Fruit fly (Drosophila melanogaster) whole organism, embryonic: ENCODE data around the gene Syx8.

Experiments
- Antp ChIP-seq: fragments of 200-800 bp; sonication (Bioruptor generic); optimal IDR thresholded peaks from 3 replicates; lab custom pipeline; 2016; ENCODE audit warnings: missing biosample characterization, missing genetic modification characterization
- Atf6 ChIP-seq: fragments of 200-800 bp; sonication (Bioruptor generic); IDR thresholded peaks from 2 replicates; pipeline ENCODE4 v1.3.6; 2022; ENCODE audit warnings: missing biosample characterization, missing genetic modification characterization
- CG10321 ChIP-seq: fragments of 200-800 bp; sonication (Bioruptor generic); IDR thresholded peaks from 2 replicates; pipeline ENCODE4 v1.3.6; 2022; ENCODE audit warnings: missing biosample characterization, missing genetic modification characterization
- CG10543 ChIP-seq: fragments of 200-800 bp; sonication (Bioruptor generic); optimal IDR thresholded peaks from 3 replicates; lab custom pipeline; 2017; ENCODE audit warnings: missing biosample characterization, mild to moderate bottlenecking, missing genetic modification characterization, moderate library complexity
- CG11085 ChIP-seq: fragments of 200-800 bp; sonication (Bioruptor generic); IDR thresholded peaks from 2 replicates; pipeline ENCODE4 v1.3.6; 2022; ENCODE audit warnings: missing biosample characterization, missing genetic modification characterization
- CG11723 ChIP-seq: fragments of 200-800 bp; sonication (Bioruptor generic); optimal IDR thresholded peaks from 2 replicates; lab custom pipeline; 2017; ENCODE audit warnings: missing biosample characterization, mild to moderate bottlenecking, missing genetic modification characterization
- CG12659 ChIP-seq: fragments of 200-800 bp; sonication (Bioruptor generic); optimal IDR thresholded peaks from 3 replicates; lab custom pipeline; 2017; ENCODE audit warnings: mild to moderate bottlenecking, missing biosample characterization, missing genetic modification reagents, missing genetic modification characterization
- CG13624 ChIP-seq: fragments of 200-800 bp; sonication (Bioruptor generic); optimal IDR thresholded peaks from 2 replicates; lab custom pipeline; 2016; ENCODE audit warnings: missing biosample characterization, missing genetic modification characterization
- CG14441 ChIP-seq: fragments of 200-800 bp; sonication (Bioruptor generic); IDR thresholded peaks from 2 replicates; pipeline ENCODE4 v1.3.6; 2022; ENCODE audit warnings: missing biosample characterization, missing genetic modification characterization
- CG14667 ChIP-seq: fragments of 200-800 bp; sonication (Bioruptor generic); IDR thresholded peaks from 2 replicates; pipeline ENCODE4 v1.3.6; 2022; ENCODE audit warnings: missing biosample characterization, missing genetic modification characterization
- CG15601 ChIP-seq: fragments of 200-800 bp; sonication (Bioruptor generic); optimal IDR thresholded peaks from 3 replicates; lab custom pipeline; 2019; ENCODE audit warnings: missing biosample characterization, mild to moderate bottlenecking, missing genetic modification characterization, moderate library complexity
- CG31388 ChIP-seq: fragments of 200-800 bp; sonication (Bioruptor generic); optimal IDR thresholded peaks from 2 replicates; lab custom pipeline; 2016; ENCODE audit warnings: missing biosample characterization, missing genetic modification characterization
- CG31441 ChIP-seq: fragments of 200-800 bp; sonication (Bioruptor generic); IDR thresholded peaks from 2 replicates; pipeline ENCODE4 v1.3.6; 2022; ENCODE audit warnings: missing biosample characterization, missing genetic modification characterization
- CG3847 ChIP-seq: fragments of 200-800 bp; sonication (Bioruptor generic); IDR thresholded peaks from 2 replicates; pipeline ENCODE4 v1.3.6; 2022; ENCODE audit warnings: missing biosample characterization, missing genetic modification characterization
- CG4282 ChIP-seq: fragments of 200-800 bp; sonication (Bioruptor generic); optimal IDR thresholded peaks from 2 replicates; lab custom pipeline; 2016; ENCODE audit warnings: missing biosample characterization, missing genetic modification characterization
- CG5180 ChIP-seq: fragments of 200-800 bp; sonication (Bioruptor generic); optimal IDR thresholded peaks from 3 replicates; lab custom pipeline; 2017; ENCODE audit warnings: missing biosample characterization, missing genetic modification characterization, mild to moderate bottlenecking, moderate library complexity, missing genetic modification reagents
- CG7357 ChIP-seq: fragments of 200-800 bp; sonication (Bioruptor generic); IDR thresholded peaks from 3 replicates; pipeline ENCODE4 v1.3.6; 2022; ENCODE audit warnings: missing biosample characterization, missing genetic modification characterization
- CG7372 ChIP-seq: fragments of 200-800 bp; sonication (Bioruptor generic); IDR thresholded peaks from 2 replicates; pipeline ENCODE4 v1.3.6; 2022; ENCODE audit warnings: missing biosample characterization, missing genetic modification characterization
- CG7928 ChIP-seq: fragments of 200-800 bp; sonication (Bioruptor generic); optimal IDR thresholded peaks from 2 replicates; lab custom pipeline; 2017; ENCODE audit warnings: missing biosample characterization, mild to moderate bottlenecking, missing genetic modification characterization
- CG7963 ChIP-seq: fragments of 200-800 bp; sonication (Bioruptor generic); IDR thresholded peaks from 3 replicates; pipeline ENCODE4 v1.3.6; 2022; ENCODE audit warnings: missing biosample characterization, missing genetic modification characterization; ENCODE audit not compliant: partially characterized antibody
- CG8924 ChIP-seq: fragments of 200-800 bp; optimal IDR thresholded peaks from 3 replicates; lab custom pipeline; 2019; ENCODE audit warnings: missing biosample characterization, mild to moderate bottlenecking, missing genetic modification characterization, moderate library complexity
- CkIIα-i1 ChIP-seq: fragments of 200-800 bp; sonication (Bioruptor generic); IDR thresholded peaks from 2 replicates; pipeline ENCODE4 v1.3.6; 2022; ENCODE audit warnings: missing biosample characterization, missing genetic modification characterization
- Dip2 ChIP-seq: fragments of 200-800 bp; sonication (Bioruptor generic); IDR thresholded peaks from 2 replicates; pipeline ENCODE4 v1.3.6; 2022; ENCODE audit warnings: missing biosample characterization, missing genetic modification characterization
- Dll ChIP-seq: fragments of 200-800 bp; sonication (Bioruptor generic); IDR thresholded peaks from 4 replicates; pipeline ENCODE4 v1.3.6; 2022; ENCODE audit warnings: missing biosample characterization, missing genetic modification characterization; ENCODE audit not compliant: partially characterized antibody
- Ets65A ChIP-seq: fragments of 200-800 bp; sonication (Bioruptor generic); peaks from one replicate; lab custom pipeline; 2016; ENCODE audit warnings: missing biosample characterization, missing genetic modification characterization
- HLH3B ChIP-seq: fragments of 200-800 bp; sonication (Bioruptor generic); IDR thresholded peaks from 2 replicates; pipeline ENCODE4 v1.3.6; 2022; ENCODE audit warnings: missing biosample characterization, missing genetic modification characterization
- HLH4C ChIP-seq: fragments of 200-800 bp; sonication (Bioruptor generic); IDR thresholded peaks from 3 replicates; pipeline ENCODE4 v1.3.6; 2022; ENCODE audit warnings: missing biosample characterization, missing genetic modification characterization; ENCODE audit not compliant: partially characterized antibody
- Hand ChIP-seq: fragments of 200-800 bp; sonication (Bioruptor generic); optimal IDR thresholded peaks from 2 replicates; lab custom pipeline; 2017; ENCODE audit warnings: mild to moderate bottlenecking, missing biosample characterization, missing genetic modification reagents, missing genetic modification characterization
- Hey ChIP-seq: fragments of 200-800 bp; sonication (Bioruptor generic); optimal IDR thresholded peaks from 3 replicates; lab custom pipeline; 2018; ENCODE audit warnings: missing biosample characterization, mild to moderate bottlenecking, missing genetic modification characterization
- Mad ChIP-seq: fragments of 200-800 bp; sonication (Bioruptor generic); optimal IDR thresholded peaks from 2 replicates; lab custom pipeline; 2016; ENCODE audit warnings: missing biosample characterization, missing genetic modification characterization
- NK7.1 ChIP-seq: fragments of 200-800 bp; sonication (Bioruptor generic); optimal IDR thresholded peaks from 3 replicates; lab custom pipeline; 2016; ENCODE audit warnings: missing biosample characterization, missing genetic modification characterization
- Opbp ChIP-seq: fragments of 200-800 bp; sonication (Bioruptor generic); IDR thresholded peaks from 3 replicates; pipeline ENCODE4 v1.3.6; 2022; ENCODE audit warnings: missing biosample characterization, missing genetic modification characterization; ENCODE audit not compliant: partially characterized antibody
- Ssrp ChIP-seq: fragments of 200-800 bp; sonication (Bioruptor generic); optimal IDR thresholded peaks from 2 replicates; lab custom pipeline; 2018; ENCODE audit warnings: missing biosample characterization, mild to moderate bottlenecking, missing genetic modification characterization, moderate library complexity
- Tbp ChIP-seq: fragments of >200 bp; optimal IDR thresholded peaks from 2 replicates; lab custom pipeline; 2018; ENCODE audit warnings: missing biosample characterization, missing genetic modification characterization
- cad ChIP-seq: fragments of >200 bp; optimal IDR thresholded peaks from 2 replicates; lab custom pipeline; 2017; ENCODE audit warnings: missing biosample characterization, missing genetic modification characterization
- ci ChIP-seq: fragments of 200-800 bp; sonication (Bioruptor generic); IDR thresholded peaks from 3 replicates; pipeline ENCODE4 v1.3.6; 2022; ENCODE audit warnings: missing biosample characterization, missing genetic modification characterization
- dimm ChIP-seq: fragments of 200-800 bp; sonication (Bioruptor generic); IDR thresholded peaks from 2 replicates; pipeline ENCODE4 v1.3.6; 2022; ENCODE audit warnings: missing biosample characterization, missing genetic modification characterization
- dmrt11E ChIP-seq: fragments of 200-800 bp; sonication (Bioruptor generic); optimal IDR thresholded peaks from 3 replicates; lab custom pipeline; 2018; ENCODE audit warnings: missing biosample characterization, mild to moderate bottlenecking, missing genetic modification characterization, moderate library complexity
- ewg ChIP-seq: fragments of 200-800 bp; sonication (Bioruptor generic); optimal IDR thresholded peaks from 3 replicates; lab custom pipeline; 2017; ENCODE audit warnings: mild to moderate bottlenecking, missing biosample characterization, missing genetic modification reagents, missing genetic modification characterization
- fu2 ChIP-seq: fragments of 200-800 bp; sonication (Bioruptor generic); optimal IDR thresholded peaks from 2 replicates; lab custom pipeline; 2016; ENCODE audit warnings: missing biosample characterization, missing genetic modification characterization
- gcm2 ChIP-seq: fragments of 200-800 bp; sonication (Bioruptor generic); optimal IDR thresholded peaks from 2 replicates; lab custom pipeline; 2016; ENCODE audit warnings: missing biosample characterization, missing genetic modification characterization
- gro ChIP-seq: fragments of 200-800 bp; sonication (Bioruptor generic); optimal IDR thresholded peaks from 2 replicates; lab custom pipeline; 2016; ENCODE audit warnings: missing biosample characterization, missing genetic modification characterization
- her ChIP-seq: fragments of 200-800 bp; sonication (Bioruptor generic); optimal IDR thresholded peaks from 2 replicates; lab custom pipeline; 2016; ENCODE audit warnings: missing biosample characterization, missing genetic modification characterization
- klu ChIP-seq: fragments of 200-800 bp; sonication (Bioruptor generic); IDR thresholded peaks from 2 replicates; pipeline ENCODE4 v1.3.6; 2022; ENCODE audit warnings: missing biosample characterization, missing genetic modification characterization
- p53 ChIP-seq: fragments of 200-800 bp; sonication (Bioruptor generic); optimal IDR thresholded peaks from 2 replicates; lab custom pipeline; 2016; ENCODE audit warnings: missing biosample characterization, missing genetic modification characterization
- scrt ChIP-seq: fragments of 200-800 bp; sonication (Bioruptor generic); optimal IDR thresholded peaks from 2 replicates; lab custom pipeline; 2018; ENCODE audit warnings: missing biosample characterization, mild to moderate bottlenecking, missing genetic modification characterization, moderate library complexity
- slp2 ChIP-seq: fragments of 200-800 bp; sonication (Bioruptor generic); optimal IDR thresholded peaks from 2 replicates; lab custom pipeline; 2016; ENCODE audit warnings: missing biosample characterization, missing genetic modification characterization
- sug ChIP-seq: fragments of 200-800 bp; optimal IDR thresholded peaks from 2 replicates; lab custom pipeline; 2019; ENCODE audit warnings: missing biosample characterization, mild to moderate bottlenecking, missing genetic modification characterization, moderate library complexity
- tna ChIP-seq: fragments of 200-800 bp; sonication (Bioruptor generic); IDR thresholded peaks from 2 replicates; pipeline ENCODE4 v1.3.6; 2022; ENCODE audit warnings: missing biosample characterization, missing genetic modification characterization; ENCODE audit not compliant: partially characterized antibody
- ttk ChIP-seq: fragments of 200-800 bp; sonication (Bioruptor generic); IDR thresholded peaks from 2 replicates; pipeline ENCODE4 v2.1.2; 2022; ENCODE audit warnings: missing biosample characterization, missing genetic modification characterization
- tup ChIP-seq: fragments of 200-800 bp; sonication (Bioruptor generic); optimal IDR thresholded peaks from 2 replicates; lab custom pipeline; 2016; ENCODE audit warnings: missing biosample characterization, mild to moderate bottlenecking, missing genetic modification characterization, moderate library complexity
- vnd ChIP-seq: fragments of 200-800 bp; sonication (Bioruptor generic); IDR thresholded peaks from 3 replicates; pipeline ENCODE4 v1.3.6; 2022; ENCODE audit warnings: missing biosample characterization, missing genetic modification characterization; ENCODE audit not compliant: partially characterized antibody
- vvl ChIP-seq: fragments of 200-800 bp; sonication (Bioruptor generic); IDR thresholded peaks from 2 replicates; pipeline ENCODE4 v1.3.6; 2022; ENCODE audit warnings: missing biosample characterization, missing genetic modification characterization

Gene Syx8

dm6 chr3L:16572208-16572607, 14.6 kb downstream of the Syx8 start (continued):
- TF ChIP-seq CG3847 (GFP tag; lab: Robert Waterston, UW) (no peak), ttk (GFP tag; lab: Robert Waterston, UW) (no peak), ewg (GFP tag; lab: Kevin White, UChicago) (no peak), Hey (tag; lab: Kevin White, UChicago) (no peak), cad (GFP tag; lab: Kevin White, UChicago) (no peak), scrt (GFP tag; lab: Kevin White, UChicago) (no peak), Dll (GFP tag; lab: Robert Waterston, UW) (no peak), CG11085 (no peak), NK7.1 (GFP tag; lab: Kevin White, UChicago) (no peak), Tbp (GFP tag; lab: Kevin White, UChicago) (no peak), dimm (no peak), tna (GFP tag; lab: Robert Waterston, UW) (no peak), CkIIα-i1 (no peak), CG10321 (no peak), gcm2 (no peak), Ssrp (tag; lab: Kevin White, UChicago) (no peak), CG7928 (GFP tag; lab: Kevin White, UChicago) (no peak), CG13624 (GFP tag; lab: Kevin White, UChicago) (no peak), CG14441 (no peak), her (GFP tag; lab: Kevin White, UChicago) (no peak), CG7372 (GFP tag; lab: Robert Waterston, UW) (no peak), Antp (no peak), Ets65A (GFP tag; lab: Kevin White, UChicago) (no peak), vnd (no peak), CG12659 (GFP tag; lab: Kevin White, UChicago) (no peak), klu (no peak), CG4282 (GFP tag; lab: Kevin White, UChicago) (no peak), gro (GFP tag; lab: Kevin White, UChicago) (peak; percentile 56), vvl (GFP tag; lab: Robert Waterston, UW) (peak; percentile 49), sug (tag; lab: Kevin White, UChicago) (no peak), fu2 (no peak), Mad (GFP tag; lab: Kevin White, UChicago) (no peak), Dip2 (GFP tag; lab: Robert Waterston, UW) (no peak), CG10543 (GFP tag; lab: Kevin White, UChicago) (peak; percentile 12), CG11723 (GFP tag; lab: Kevin White, UChicago) (no peak), dmrt11E (tag; lab: Kevin White, UChicago) (no peak), CG8924 (no peak), CG15601 (tag; lab: Kevin White, UChicago) (peak; percentile 27), CG7357 (GFP tag; lab: Robert Waterston, UW) (no peak), CG5180 (GFP tag; lab: Kevin White, UChicago) (no peak), Hand (GFP tag; lab: Kevin White, UChicago) (no peak), tup (no peak), p53 (GFP tag; lab: Kevin White, UChicago) (no peak), CG31441 (GFP tag; lab: Robert Waterston, UW) (no peak), slp2 (GFP tag; lab: Kevin White, UChicago) (no peak), ci (peak; percentile 71; the same call in 2 of the 3 replicates), CG14667 (GFP tag; lab: Robert Waterston, UW) (no peak), CG7963 (no peak), Atf6 (GFP tag; lab: Robert Waterston, UW) (peak; percentile 39; the same call in 1 of the 2 replicates), HLH3B (GFP tag; lab: Robert Waterston, UW) (no peak), Opbp (GFP tag; lab: Robert Waterston, UW) (no peak; the same call in 2 of the 3 replicates), HLH4C (no peak), CG31388 (no peak)
